Fruit fly (Drosophila melanogaster): Measurements from ENCODE around the gene CG14070.
A peak's percentile ranks its signal among the peaks of the same experiment; 100 is the strongest.

The CG14070 gene

DNA sequence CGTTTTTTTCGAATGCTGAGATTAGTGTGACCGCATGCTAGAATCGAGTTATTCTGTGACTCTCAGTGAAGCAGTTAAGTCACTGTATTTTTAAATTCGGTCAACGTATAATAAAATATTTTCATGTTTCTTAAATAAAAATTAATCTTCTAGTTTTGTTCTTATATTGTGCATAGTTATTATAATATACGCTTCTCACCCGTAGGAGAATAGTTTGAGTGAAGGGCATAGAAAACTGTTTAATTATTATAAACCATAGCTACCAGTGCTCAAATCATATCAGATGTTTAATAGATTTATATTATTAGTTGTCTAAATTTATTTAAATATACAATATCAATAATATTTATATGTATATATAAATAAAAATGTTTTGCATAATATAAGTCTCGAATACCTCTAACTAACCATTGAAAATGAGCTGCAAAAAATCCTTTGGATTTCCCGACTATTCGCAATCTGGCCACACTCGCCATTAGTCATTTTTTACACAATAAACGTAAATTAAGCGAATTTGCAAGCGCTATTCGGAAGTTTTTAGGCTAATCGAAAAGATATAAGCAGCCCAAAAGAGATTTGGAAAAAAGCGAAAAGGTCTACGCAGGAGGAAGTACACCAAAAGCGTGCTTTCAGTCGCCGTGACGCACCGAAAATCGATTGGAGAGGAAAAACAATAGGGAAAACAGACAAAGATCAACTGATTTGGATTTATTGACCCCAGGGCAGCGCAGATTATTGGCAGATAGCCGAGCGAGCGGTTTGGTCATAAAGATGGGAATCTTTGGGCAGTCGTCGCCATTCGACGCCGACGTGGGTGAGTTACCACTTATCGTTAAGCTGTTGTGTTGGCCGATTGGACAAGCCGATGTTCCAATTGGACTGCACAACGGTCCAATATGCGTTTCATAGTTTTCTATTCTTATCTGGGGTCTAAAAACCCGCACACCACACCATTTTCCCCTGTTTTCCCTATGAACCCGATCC lies 43.2 kb downstream of the CG14070 start, which contains the start of the genes aurB and Stam (continued):
- TF ChIP-seq CG7987 (GFP tag; optimal IDR thresholded peaks at IDR 0.05) (no peak), NC2β (GFP tag; optimal IDR thresholded peaks at IDR 0.05) (no peak), NK7.1 (GFP tag; optimal IDR thresholded peaks at IDR 0.05) (no peak), gro (GFP tag; optimal IDR thresholded peaks at IDR 0.05) (no peak), ems (GFP tag; optimal IDR thresholded peaks at IDR 0.05) (no peak), NC2α (GFP tag; optimal IDR thresholded peaks at IDR 0.05) (no peak), toy (GFP tag; IDR thresholded peaks at IDR 0.05) (no peak), Max (GFP tag; optimal IDR thresholded peaks at IDR 0.05) (peak; percentile 14), ftz-f1 (GFP tag; optimal IDR thresholded peaks at IDR 0.05) (no peak), Hand (GFP tag; optimal IDR thresholded peaks at IDR 0.05) (no peak), Hmx (GFP tag; optimal IDR thresholded peaks at IDR 0.05) (no peak), Meics (GFP tag; optimal IDR thresholded peaks at IDR 0.05) (peak; percentile 39), CG31224 (GFP tag; IDR thresholded peaks at IDR 0.05) (no peak), dmrt11E (tag; optimal IDR thresholded peaks at IDR 0.05) (peak; percentile 76), cwo (GFP tag; optimal IDR thresholded peaks at IDR 0.05) (peak; percentile 32), CG1647 (GFP tag; optimal IDR thresholded peaks at IDR 0.05) (no peak), ac (GFP tag; optimal IDR thresholded peaks at IDR 0.05) (no peak), ERR (GFP tag; optimal IDR thresholded peaks at IDR 0.05) (no peak), CG6683 (GFP tag; optimal IDR thresholded peaks at IDR 0.05) (no peak), CG15601 (tag; optimal IDR thresholded peaks at IDR 0.05) (peak; percentile 34), fd64A (GFP tag; optimal IDR thresholded peaks at IDR 0.05) (no peak), pho (GFP tag; optimal IDR thresholded peaks at IDR 0.05) (no peak), CG12659 (GFP tag; optimal IDR thresholded peaks at IDR 0.05) (peak; percentile 77), usp (GFP tag; optimal IDR thresholded peaks at IDR 0.05) (no peak), BEAF-32 (GFP tag; optimal IDR thresholded peaks at IDR 0.05) (peak; percentile 7), CG15073 (GFP tag; optimal IDR thresholded peaks at IDR 0.05) (no peak), C15 (GFP tag; IDR thresholded peaks at IDR 0.05) (no peak), E2f2 (GFP tag; IDR thresholded peaks at IDR 0.05) (peak; percentile 83), CG7357 (GFP tag; IDR thresholded peaks at IDR 0.05) (no peak), amos (GFP tag; IDR thresholded peaks at IDR 0.05; ENCODE audit: partially characterized antibody) (no peak), row (GFP tag; IDR thresholded peaks at IDR 0.05) (peak; percentile 81), gcm (GFP tag; optimal IDR thresholded peaks at IDR 0.05) (peak; percentile 57), Bteb2 (GFP tag; optimal IDR thresholded peaks at IDR 0.05) (no peak), CG15011 (GFP tag; optimal IDR thresholded peaks at IDR 0.05) (no peak), da (GFP tag; optimal IDR thresholded peaks at IDR 0.05) (no peak), dati (GFP tag; IDR thresholded peaks at IDR 0.05) (no peak), YL-1 (GFP tag; optimal IDR thresholded peaks at IDR 0.05) (peak; percentile 9), Sin3A (optimal IDR thresholded peaks at IDR 0.05) (peak; percentile 11), slp2 (GFP tag; optimal IDR thresholded peaks at IDR 0.05) (no peak), ttk (GFP tag; IDR thresholded peaks at IDR 0.05) (peak; percentile 18; the same call in 1 of the 2 replicates), CG10462 (GFP tag; optimal IDR thresholded peaks at IDR 0.05) (no peak), CG1233 (GFP tag; optimal IDR thresholded peaks at IDR 0.05) (peak; percentile 55), tin (GFP tag; optimal IDR thresholded peaks at IDR 0.05) (peak; percentile 12), her (GFP tag; optimal IDR thresholded peaks at IDR 0.05) (no peak), CG13287 (GFP tag; IDR thresholded peaks at IDR 0.05; ENCODE audit: partially characterized antibody) (no peak), Eip74EF (GFP tag; optimal IDR thresholded peaks at IDR 0.05) (no peak), Camta (GFP tag; optimal IDR thresholded peaks at IDR 0.05) (no peak), CG16863 (GFP tag; optimal IDR thresholded peaks at IDR 0.05) (no peak), CG5245 (GFP tag; optimal IDR thresholded peaks at IDR 0.05) (no peak), Doc2 (GFP tag; IDR thresholded peaks at IDR 0.05) (no peak)
